Fruit fly (Drosophila melanogaster): ENCODE results near the gene CG4565.

The CG4565 gene

DNA sequence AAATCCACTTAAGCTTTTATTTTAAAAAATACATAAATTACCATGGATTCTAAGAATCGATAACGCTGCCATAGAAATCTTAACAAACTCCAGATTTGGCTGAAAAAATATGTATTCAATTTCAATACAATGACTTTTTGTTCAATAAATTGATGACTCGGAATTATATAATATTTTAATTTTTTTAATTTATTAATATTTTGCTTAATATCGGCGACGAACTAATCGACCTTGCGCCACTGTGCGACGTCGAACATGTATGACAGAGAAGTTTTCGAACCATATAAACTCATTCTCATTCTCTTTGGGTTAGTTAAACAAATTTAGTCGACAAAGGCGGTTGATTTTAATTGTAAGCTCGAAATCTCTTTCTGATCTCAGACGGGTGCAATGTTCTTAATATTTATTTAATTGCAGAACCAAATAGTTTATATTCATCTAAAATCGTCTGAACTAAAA is 3.0 kb upstream of the CG4565 start, which contains the start of gene CG42394 (continued):
- TF ChIP-seq CG11456 (GFP tag; IDR thresholded peaks at IDR 0.05) (peak; percentile 94), lbe (GFP tag; optimal IDR thresholded peaks at IDR 0.05) (peak; percentile 91), CG4854 (GFP tag; optimal IDR thresholded peaks at IDR 0.05) (no peak), GATAe (GFP tag; conservative IDR thresholded peaks at IDR 0.05) (peak; percentile 71), CG3838 (GFP tag; optimal IDR thresholded peaks at IDR 0.05) (peak; percentile 78), CoRest (tag; optimal IDR thresholded peaks at IDR 0.05) (peak; percentile 96), Rx (GFP tag; IDR thresholded peaks at IDR 0.05) (peak; percentile 88), Bteb2 (GFP tag; optimal IDR thresholded peaks at IDR 0.05) (peak; percentile 81), HLHmδ (GFP tag; optimal IDR thresholded peaks at IDR 0.05) (no peak), CG30431 (GFP tag; optimal IDR thresholded peaks at IDR 0.05) (peak; percentile 90), klu (GFP tag; IDR thresholded peaks at IDR 0.05) (no peak), fd96Cb (tag; optimal IDR thresholded peaks at IDR 0.05) (peak; percentile 97), croc (GFP tag; conservative IDR thresholded peaks at IDR 0.05) (peak; percentile 92), zen (tag; optimal IDR thresholded peaks at IDR 0.05) (peak; percentile 97), lola (GFP tag; optimal IDR thresholded peaks at IDR 0.05) (peak in 1 of 3 experiments; percentile 96), slou (GFP tag; optimal IDR thresholded peaks at IDR 0.05) (peak; percentile 84), CG12071 (GFP tag; optimal IDR thresholded peaks at IDR 0.05) (peak; percentile 75), danr (GFP tag; IDR thresholded peaks at IDR 0.05) (peak; percentile 87), CG1233 (GFP tag; optimal IDR thresholded peaks at IDR 0.05) (peak; percentile 96), Sox102F (GFP tag; optimal IDR thresholded peaks at IDR 0.05) (peak; percentile 94), HLH54F (GFP tag; optimal IDR thresholded peaks at IDR 0.05) (peak; percentile 60), nerfin-1 (tag; optimal IDR thresholded peaks at IDR 0.05) (peak; percentile 92), CG6254 (GFP tag; optimal IDR thresholded peaks at IDR 0.05) (peak; percentile 96), CG7556 (GFP tag; optimal IDR thresholded peaks at IDR 0.05) (peak; percentile 97), tgo (GFP tag; IDR thresholded peaks at IDR 0.05) (peak; percentile 93), CG1792 (GFP tag; optimal IDR thresholded peaks at IDR 0.05) (peak; percentile 47), gro (GFP tag; optimal IDR thresholded peaks at IDR 0.05) (no peak), CG8944 (GFP tag; optimal IDR thresholded peaks at IDR 0.05) (peak; percentile 16), CG11504 (tag; optimal IDR thresholded peaks at IDR 0.05) (peak; percentile 96), Ravus (GFP tag; IDR thresholded peaks at IDR 0.05) (peak; percentile 84), CG32772 (GFP tag; IDR thresholded peaks at IDR 0.05) (peak; percentile 89), CG6813 (GFP tag; optimal IDR thresholded peaks at IDR 0.05) (peak; percentile 97), insv (GFP tag; optimal IDR thresholded peaks at IDR 0.05) (peak in 1 of 2 experiments; percentile 31), al (GFP tag; IDR thresholded peaks at IDR 0.05) (peak; percentile 91), CG16863 (GFP tag; optimal IDR thresholded peaks at IDR 0.05) (peak; percentile 62), dimm (GFP tag; IDR thresholded peaks at IDR 0.05) (peak; percentile 72; the same call in 1 of the 2 replicates), mam (GFP tag; optimal IDR thresholded peaks at IDR 0.05) (peak; percentile 69), Hr51 (GFP tag; optimal IDR thresholded peaks at IDR 0.05) (peak; percentile 77 to 96), p53 (GFP tag; optimal IDR thresholded peaks at IDR 0.05) (no peak), CG15479 (GFP tag; optimal IDR thresholded peaks at IDR 0.05) (no peak), fru (optimal IDR thresholded peaks at IDR 0.05) (no peak), vvl (GFP tag; IDR thresholded peaks at IDR 0.05) (peak; percentile 97), gfzf (GFP tag; optimal IDR thresholded peaks at IDR 0.05) (no peak), CG3281 (GFP tag; optimal IDR thresholded peaks at IDR 0.05) (peak; percentile 98), CrebB (tag; optimal IDR thresholded peaks at IDR 0.05) (peak; percentile 79), shn (GFP tag; optimal IDR thresholded peaks at IDR 0.05) (peak; percentile 46), Dll (GFP tag; IDR thresholded peaks at IDR 0.05; ENCODE audit: partially characterized antibody) (0 out of 4 replicates have a peak, but pooled peaks have one; percentile 43), CG2678 (tag; optimal IDR thresholded peaks at IDR 0.05) (peak; percentile 97), E2f1 (GFP tag; IDR thresholded peaks at IDR 0.05) (peak; percentile 95), CG1603 (tag; optimal IDR thresholded peaks at IDR 0.05) (no peak), cad (GFP tag; optimal IDR thresholded peaks at IDR 0.05) (no peak)

Data from whole organism, embryonic.